Worm (Caenorhabditis elegans): ENCODE data around the gene col-183.

The col-183 gene

ce11 chrX:13511796-13512195 is 44.2 kb upstream of the col-183 start (continued):
- TF ChIP-seq unc-86 (tag; optimal IDR thresholded peaks at IDR 0.05) (peak; percentile 34), rnt-1 (tag; optimal IDR thresholded peaks at IDR 0.05) (peak; percentile 39), swsn-7 (tag; optimal IDR thresholded peaks at IDR 0.05) (peak; percentile 46), dsc-1 (tag; optimal IDR thresholded peaks at IDR 0.05) (peak; percentile 67), nhr-90 (tag; optimal IDR thresholded peaks at IDR 0.05; ENCODE audit: poor library complexity) (peak; percentile 62), blmp-1 (tag; optimal IDR thresholded peaks at IDR 0.05) (peak; percentile 16), elt-2 (tag; optimal IDR thresholded peaks at IDR 0.05) (no peak), fkh-10 (GFP tag; optimal IDR thresholded peaks at IDR 0.05) (no peak), nhr-84 (tag; optimal IDR thresholded peaks at IDR 0.05) (no peak), C34B4.2 (tag; optimal IDR thresholded peaks at IDR 0.05) (no peak), elt-3 (tag; optimal IDR thresholded peaks at IDR 0.05) (peak in 2 of 6 experiments; percentile 17 to 25), pax-3 (tag; optimal IDR thresholded peaks at IDR 0.05) (peak; percentile 5), fos-1 (tag; optimal IDR thresholded peaks at IDR 0.05) (peak; percentile 56), C16A3.4 (tag; optimal IDR thresholded peaks at IDR 0.05) (peak; percentile 68), xbp-1 (tag; optimal IDR thresholded peaks at IDR 0.05) (peak; percentile 18), lir-3 (tag; optimal IDR thresholded peaks at IDR 0.05; ENCODE audit: poor library complexity) (peak; percentile 47), nhr-237 (tag; optimal IDR thresholded peaks at IDR 0.05) (no peak), C04F5.9 (tag; optimal IDR thresholded peaks at IDR 0.05) (no peak), lin-14 (GFP tag; optimal IDR thresholded peaks at IDR 0.05) (peak; percentile 59), nhr-19 (GFP tag; conservative IDR thresholded peaks at IDR 0.05) (peak; percentile 59), ama-1 (optimal IDR thresholded peaks at IDR 0.05) (no peak)

- no peak for TF ChIP-seq zip-4 (GFP tag; optimal IDR thresholded peaks at IDR 0.05)
- TF ChIP-seq ceh-8 (GFP tag; optimal IDR thresholded peaks at IDR 0.05), result no peak
- no peak for TF ChIP-seq hlh-17 (GFP tag; optimal IDR thresholded peaks at IDR 0.05; ENCODE audit: borderline replicate concordance)
- TF ChIP-seq C34B4.2 (tag; optimal IDR thresholded peaks at IDR 0.05), result no peak
- no peak for TF ChIP-seq lsy-2 (tag; optimal IDR thresholded peaks at IDR 0.05)
- TF ChIP-seq ceh-90 (tag; optimal IDR thresholded peaks at IDR 0.05), result no peak
- TF ChIP-seq mef-2 (tag; optimal IDR thresholded peaks at IDR 0.05), result no peak
- TF ChIP-seq ceh-63 (GFP tag; optimal IDR thresholded peaks at IDR 0.05), result no peak
- TF ChIP-seq dpl-1 (GFP tag; optimal IDR thresholded peaks at IDR 0.05), result no peak
- no peak for TF ChIP-seq fkh-4 (tag; optimal IDR thresholded peaks at IDR 0.05; ENCODE audit: borderline replicate concordance)
- no peak for TF ChIP-seq C04F5.9 (tag; optimal IDR thresholded peaks at IDR 0.05)
- no peak for TF ChIP-seq xbp-1 (tag; optimal IDR thresholded peaks at IDR 0.05)
- no peak for TF ChIP-seq ces-1 (GFP tag; optimal IDR thresholded peaks at IDR 0.05)
These were observed 43.4 kb upstream of the col-183 start, which contains the start of gene col-185 for ce11 chrX:13510997-13511396. Gene col-185 (minus strand): TSS chrX:13511097.

ce11 chrX:13510234-13510837 is 42.8 kb upstream of the col-183 start:
- TF ChIP-seq nhr-77 (tag; optimal IDR thresholded peaks at IDR 0.05) (no peak), hlh-4 (tag; optimal IDR thresholded peaks at IDR 0.05) (no peak), ceh-88 (GFP tag; IDR thresholded peaks at IDR 0.05) (no peak), skn-1 (tag; optimal IDR thresholded peaks at IDR 0.05) (no peak), ceh-82 (tag; optimal IDR thresholded peaks at IDR 0.05) (no peak), ama-1 (optimal IDR thresholded peaks at IDR 0.05) (no peak)

- TF ChIP-seq zag-1 (tag; optimal IDR thresholded peaks at IDR 0.05) (no peak), aha-1 (tag; optimal IDR thresholded peaks at IDR 0.05) (no peak), efl-3 (GFP tag; optimal IDR thresholded peaks at IDR 0.05) (no peak), vab-15 (tag; optimal IDR thresholded peaks at IDR 0.05) (no peak), nhr-12 (tag; optimal IDR thresholded peaks at IDR 0.05) (no peak), lin-39 (tag; optimal IDR thresholded peaks at IDR 0.05) (no peak)
These were observed 39.7 kb upstream of the col-183 start, which contains the start of gene H06A10.1 for ce11 chrX:13507233-13507632. Gene H06A10.1 (plus strand): TSS chrX:13507533.

All from whole organism, L1 larva.